Fruit fly (Drosophila melanogaster) whole organism: ENCODE measurements around the gene Rbp6.

Experiments
- CG8478 ChIP-seq: fragments of >200 bp; optimal IDR thresholded peaks from 2 replicates; lab custom pipeline; 2018; ENCODE audit warnings: inconsistent platforms
- Dll ChIP-seq: fragments of >200 bp; optimal IDR thresholded peaks from 2 replicates; lab custom pipeline; 2017
- EcR ChIP-seq, 2 experiments: fragments of >200 bp; optimal IDR thresholded peaks; 2 replicates each; lab custom pipeline; 2017; ENCODE audit warnings: missing biosample characterization in 2 of 2, missing genetic modification characterization in 2 of 2, missing genetic modification reagents in 2 of 2
- pan ChIP-seq: fragments of >200 bp; optimal IDR thresholded peaks from 2 replicates; lab custom pipeline; 2017
- psq ChIP-seq: fragments of >200 bp; optimal IDR thresholded peaks from 2 replicates; lab custom pipeline; 2017
- usp ChIP-seq: fragments of >200 bp; optimal IDR thresholded peaks from 2 replicates; lab custom pipeline; 2017; ENCODE audit warnings: missing biosample characterization, missing genetic modification characterization, mixed read lengths

Rbp6 gene

DNA sequence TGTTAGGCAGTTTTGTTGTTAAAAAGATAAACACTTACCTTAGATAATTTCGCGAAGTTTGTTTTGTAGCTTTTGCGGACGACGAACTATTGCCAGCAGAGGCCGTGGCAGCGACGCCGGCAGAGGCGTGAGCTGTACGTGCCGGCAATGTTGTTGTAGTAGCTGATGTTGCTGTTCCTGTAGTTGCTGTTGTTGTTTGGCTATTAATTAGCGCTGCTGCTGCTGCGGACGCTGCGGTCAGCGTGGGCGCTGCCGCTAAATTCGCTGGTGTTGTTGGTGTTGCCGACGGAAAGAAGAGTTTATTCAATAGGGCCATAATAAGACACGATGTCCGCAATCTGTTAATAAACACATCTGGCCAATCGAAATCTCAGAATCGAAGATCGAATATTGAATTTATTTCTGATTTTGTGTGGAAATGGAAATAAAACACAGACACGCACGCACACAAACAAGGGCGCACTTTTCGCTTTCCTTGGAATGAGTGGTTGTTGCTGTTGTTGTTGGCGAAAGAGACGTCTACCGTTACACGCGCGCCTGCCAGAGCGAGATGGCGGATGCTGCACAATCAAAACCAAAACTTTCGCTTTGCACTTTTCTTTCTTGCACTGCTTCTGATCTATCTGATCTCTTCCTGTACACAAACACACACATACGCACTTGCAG, 226.5 kb downstream of the Rbp6 start:
- TF ChIP-seq CG8478 (lab: Kevin White, UChicago) (peak; percentile 43), psq (lab: Kevin White, UChicago) (no peak), EcR (GFP tag; optimal IDR thresholded peaks at IDR 0.05; lab: Kevin White, UChicago) (no peak), usp (no peak)

DNA sequence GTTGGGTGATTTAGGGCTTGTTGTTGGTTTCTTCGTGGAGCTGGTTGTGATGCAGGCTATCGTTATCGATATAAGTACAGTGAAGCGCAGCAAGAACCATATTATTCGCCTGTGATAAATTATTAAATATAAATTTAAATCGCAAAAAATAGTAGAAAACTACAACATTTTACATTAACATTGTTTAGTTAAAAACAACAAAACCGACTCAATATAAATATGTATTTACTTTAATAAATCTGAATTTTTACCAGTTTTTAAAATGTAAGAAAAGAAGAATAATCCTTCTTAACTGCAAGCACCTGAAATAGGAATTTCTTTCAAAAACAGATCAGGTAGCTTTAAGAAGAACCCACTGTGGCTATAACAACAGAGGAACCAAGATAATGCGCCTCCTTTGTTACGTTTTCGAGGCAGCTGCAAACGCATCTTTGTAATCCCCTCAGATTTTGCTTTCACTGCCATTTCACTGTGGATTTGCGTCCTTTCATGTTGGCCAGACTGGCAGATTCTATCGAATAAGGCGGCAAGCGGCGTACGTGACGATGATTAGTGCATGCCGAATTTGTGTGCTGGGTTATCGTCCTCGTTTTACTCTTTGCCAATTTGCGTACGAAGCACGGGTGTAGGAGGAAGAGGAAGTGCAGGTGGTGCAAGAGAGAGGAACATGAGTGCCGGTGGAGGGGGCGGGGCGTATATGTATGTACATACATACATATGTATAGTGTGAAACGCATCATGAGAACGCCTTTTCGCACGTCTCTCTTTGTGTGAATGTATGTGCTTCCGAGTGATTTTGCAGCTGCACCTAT, 227.3 kb downstream of the Rbp6 start:
- peak; percentile 24 for TF ChIP-seq CG8478 (lab: Kevin White, UChicago)
- TF ChIP-seq pan, result no peak

dm6 chr3L:17009715-17010491, 228.1 kb downstream of the Rbp6 start:
- TF ChIP-seq EcR (GFP tag; optimal IDR thresholded peaks at IDR 0.05; lab: Kevin White, UChicago) (peak in 1 of 2 experiments; percentile 38), psq (lab: Kevin White, UChicago) (no peak), pan (no peak), usp (no peak), CG8478 (lab: Kevin White, UChicago) (peak; percentile 21), Dll (no peak)

DNA sequence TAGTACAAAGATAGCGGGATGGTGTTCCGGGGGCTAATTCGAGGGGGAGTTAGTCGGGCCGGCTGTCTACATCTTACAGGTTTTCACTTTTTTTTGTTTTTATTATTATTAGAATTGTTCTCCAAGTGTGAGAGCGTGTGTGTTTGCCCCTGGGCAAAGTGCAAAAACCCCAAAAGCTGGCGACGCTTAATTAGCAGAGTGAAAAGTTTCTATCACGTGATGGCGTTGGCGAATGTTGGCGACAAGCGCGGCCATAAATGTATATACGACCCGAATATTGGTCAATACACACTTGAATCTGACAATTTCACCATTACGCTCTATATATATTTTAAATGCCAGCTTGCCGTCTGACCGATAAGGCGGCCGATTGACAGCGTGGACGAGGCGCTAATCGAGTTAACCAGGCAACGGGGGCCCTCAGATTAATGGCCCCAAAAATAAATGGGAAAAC, 229.1 kb downstream of the Rbp6 start:
- TF ChIP-seq psq (lab: Kevin White, UChicago) (no peak), EcR (GFP tag; optimal IDR thresholded peaks at IDR 0.05; lab: Kevin White, UChicago) (no peak), Dll (no peak), pan (no peak), usp (no peak), CG8478 (lab: Kevin White, UChicago) (no peak)
